Fruit fly (Drosophila melanogaster) whole organism, prepupa: ENCODE measurements around the gene heph.

Source experiments
- CG16779 ChIP-seq: fragments of 200-800 bp; sonication (Bioruptor generic); optimal IDR thresholded peaks from 3 replicates; lab custom pipeline; 2017; ENCODE audit warnings: missing biosample characterization, mild to moderate bottlenecking, missing genetic modification characterization
- CG3032 ChIP-seq: fragments of 200-800 bp; optimal IDR thresholded peaks from 2 replicates; lab custom pipeline; 2019; ENCODE audit warnings: missing biosample characterization, mild to moderate bottlenecking, missing genetic modification characterization, moderate library complexity
- CG32006 ChIP-seq: fragments of 200-800 bp; sonication (Bioruptor generic); optimal IDR thresholded peaks from 3 replicates; lab custom pipeline; 2017; ENCODE audit warnings: missing biosample characterization, mild to moderate bottlenecking, missing genetic modification characterization
- CG7368 ChIP-seq: fragments of 200-800 bp; sonication (Bioruptor generic); optimal IDR thresholded peaks from 3 replicates; lab custom pipeline; 2016; ENCODE audit warnings: missing biosample characterization, missing genetic modification characterization
- CG8119 ChIP-seq: fragments of 200-800 bp; sonication (Bioruptor generic); IDR thresholded peaks from 3 replicates; pipeline ENCODE4 v1.3.6; 2022; ENCODE audit warnings: missing biosample characterization, missing genetic modification characterization
- CG8632 ChIP-seq: fragments of 200-800 bp; sonication (Bioruptor generic); optimal IDR thresholded peaks from 3 replicates; lab custom pipeline; 2016; ENCODE audit warnings: missing biosample characterization, missing genetic modification characterization
- Ets96B ChIP-seq: fragments of 200-800 bp; optimal IDR thresholded peaks from 2 replicates; lab custom pipeline; 2019; ENCODE audit warnings: missing biosample characterization, mild to moderate bottlenecking, missing genetic modification characterization, moderate library complexity
- Gug ChIP-seq: fragments of 200-800 bp; sonication (Bioruptor generic); IDR thresholded peaks from 2 replicates; pipeline ENCODE4 v1.3.6; 2022; ENCODE audit warnings: missing biosample characterization, missing genetic modification characterization
- Hr39 ChIP-seq: fragments of 200-800 bp; sonication (Bioruptor generic); optimal IDR thresholded peaks from 2 replicates; lab custom pipeline; 2016; ENCODE audit warnings: missing biosample characterization, missing genetic modification characterization
- Met ChIP-seq: fragments of 200-800 bp; sonication (Bioruptor generic); optimal IDR thresholded peaks from 3 replicates; lab custom pipeline; 2016; ENCODE audit warnings: missing biosample characterization, missing genetic modification characterization
- OdsH ChIP-seq: fragments of 200-800 bp; sonication (Bioruptor generic); optimal IDR thresholded peaks from 3 replicates; lab custom pipeline; 2016; ENCODE audit warnings: missing biosample characterization, missing genetic modification characterization
- Sox15 ChIP-seq: fragments of 200-800 bp; sonication (Bioruptor generic); optimal IDR thresholded peaks from 3 replicates; lab custom pipeline; 2016; ENCODE audit warnings: missing biosample characterization, missing genetic modification characterization
- fd59A ChIP-seq: fragments of 200-800 bp; sonication (Bioruptor generic); optimal IDR thresholded peaks from 2 replicates; lab custom pipeline; 2017; ENCODE audit warnings: missing biosample characterization, mild to moderate bottlenecking, missing genetic modification characterization, missing genetic modification reagents
- net ChIP-seq: fragments of 200-800 bp; sonication (Bioruptor generic); optimal IDR thresholded peaks from 3 replicates; lab custom pipeline; 2016; ENCODE audit warnings: missing biosample characterization, missing genetic modification characterization

dm6 chr3R:31826422-31826821 is 188.9 kb downstream of the heph start:
- TF ChIP-seq CG8632 (GFP tag; lab: Kevin White, UChicago) (no peak), Hr39 (GFP tag; lab: Kevin White, UChicago) (no peak), CG7368 (GFP tag; lab: Kevin White, UChicago) (no peak), net (no peak), CG8119 (no peak), CG16779 (tag; lab: Kevin White, UChicago) (no peak), Sox15 (no peak), CG32006 (GFP tag; lab: Kevin White, UChicago) (no peak), Gug (GFP tag; lab: Robert Waterston, UW) (no peak), CG3032 (no peak), Met (GFP tag; lab: Kevin White, UChicago) (no peak), Ets96B (tag; lab: Kevin White, UChicago) (no peak), OdsH (no peak), fd59A (no peak)
